Worm (Caenorhabditis elegans): Measurements from ENCODE around the gene Y39B6A.30.
A peak's percentile ranks its signal among the peaks of the same experiment; 100 is the strongest.
"Not testable (repeated sequence)": the region's sequence is repeated elsewhere in the genome, so short reads cannot be mapped to it uniquely, and the experiment has no call there.

Y39B6A.30 gene

ce11 chrV:19014273-19014672, at the start of gene Y39B6A.30:
TSS of gene Y39B6A.30 (plus strand) at chrV:19014573.
- not testable (repeated sequence) for TF ChIP-seq R02D3.7, lsy-12, ceh-82 (tag; optimal IDR thresholded peaks at IDR 0.05)

- peak; percentile 52 for TF ChIP-seq elt-1 (tag; optimal IDR thresholded peaks at IDR 0.05)
- TF ChIP-seq nhr-237 (tag; optimal IDR thresholded peaks at IDR 0.05) = no peak
- peak; percentile 73 for TF ChIP-seq ztf-4 (tag; optimal IDR thresholded peaks at IDR 0.05)
- TF ChIP-seq ceh-28 (tag; optimal IDR thresholded peaks at IDR 0.05) = peak; percentile 95
- peak; percentile 68 for TF ChIP-seq nhr-76 (tag; optimal IDR thresholded peaks at IDR 0.05)
- TF ChIP-seq mml-1 (tag; optimal IDR thresholded peaks at IDR 0.05) = no peak
- TF ChIP-seq jun-1 (tag; optimal IDR thresholded peaks at IDR 0.05) = peak; percentile 95
- peak; percentile 56 for TF ChIP-seq hmg-11 (tag; optimal IDR thresholded peaks at IDR 0.05)
- TF ChIP-seq lin-39 (tag; optimal IDR thresholded peaks at IDR 0.05) = peak; percentile 87
- peak in 1 of 3 experiments; percentile 83 for TF ChIP-seq elt-3 (tag; optimal IDR thresholded peaks at IDR 0.05)
- no peak for TF ChIP-seq ceh-9 (tag; optimal IDR thresholded peaks at IDR 0.05)
- TF ChIP-seq sea-2 (GFP tag; optimal IDR thresholded peaks at IDR 0.05) = no peak
- peak; percentile 66 for TF ChIP-seq pqm-1 (tag; optimal IDR thresholded peaks at IDR 0.05)
- TF ChIP-seq ceh-82 (tag; optimal IDR thresholded peaks at IDR 0.05) = peak; percentile 95
- peak; percentile 79 for TF ChIP-seq egl-27 (tag; optimal IDR thresholded peaks at IDR 0.05)
- TF ChIP-seq eor-1 (tag; optimal IDR thresholded peaks at IDR 0.05) = no peak
- TF ChIP-seq elt-2 (tag; optimal IDR thresholded peaks at IDR 0.05) = peak; percentile 88
- peak; percentile 93 for TF ChIP-seq nhr-43 (tag; optimal IDR thresholded peaks at IDR 0.05; ENCODE audit: poor library complexity, severe bottlenecking)
- peak; percentile 100 for TF ChIP-seq pha-4 (tag; optimal IDR thresholded peaks at IDR 0.05)
- TF ChIP-seq nhr-25 (tag; optimal IDR thresholded peaks at IDR 0.05) = peak; percentile 88
- peak; percentile 66 for TF ChIP-seq fkh-2 (tag; optimal IDR thresholded peaks at IDR 0.05)
- TF ChIP-seq aly-2 (tag; optimal IDR thresholded peaks at IDR 0.05) = peak; percentile 84
- TF ChIP-seq nhr-12 (tag; optimal IDR thresholded peaks at IDR 0.05) = no peak
- TF ChIP-seq lin-15B (tag; optimal IDR thresholded peaks at IDR 0.05) = peak; percentile 98
- TF ChIP-seq tbx-2 (tag; optimal IDR thresholded peaks at IDR 0.05) = peak; percentile 92
- peak; percentile 97 for TF ChIP-seq nhr-23 (tag; optimal IDR thresholded peaks at IDR 0.05)
- TF ChIP-seq R02D3.7 (tag; optimal IDR thresholded peaks at IDR 0.05) = peak; percentile 92
- TF ChIP-seq snpc-4 (tag; optimal IDR thresholded peaks at IDR 0.05) = peak; percentile 86
- TF ChIP-seq ama-1 (optimal IDR thresholded peaks at IDR 0.05) = peak; percentile 53
- peak; percentile 23 for TF ChIP-seq ZK546.5 (tag; optimal IDR thresholded peaks at IDR 0.05)
- peak; percentile 66 for TF ChIP-seq fkh-10 (GFP tag; optimal IDR thresholded peaks at IDR 0.05)
- peak; percentile 86 for TF ChIP-seq egl-5 (tag; optimal IDR thresholded peaks at IDR 0.05)
- peak; percentile 93 for TF ChIP-seq lsy-12 (tag; optimal IDR thresholded peaks at IDR 0.05)
- no peak for TF ChIP-seq ceh-16 (tag; optimal IDR thresholded peaks at IDR 0.05)
- peak; percentile 41 for TF ChIP-seq nhr-67 (tag; optimal IDR thresholded peaks at IDR 0.05)
- TF ChIP-seq fos-1 (tag; optimal IDR thresholded peaks at IDR 0.05) = peak; percentile 25
- TF ChIP-seq daf-12 (tag; optimal IDR thresholded peaks at IDR 0.05) = no peak
- TF ChIP-seq nhr-28 (tag; optimal IDR thresholded peaks at IDR 0.05) = peak; percentile 26
- no peak for TF ChIP-seq mdl-1 (tag; optimal IDR thresholded peaks at IDR 0.05)
- peak; percentile 75 for TF ChIP-seq zag-1 (tag; optimal IDR thresholded peaks at IDR 0.05)
- no peak for TF ChIP-seq ztf-11 (tag; optimal IDR thresholded peaks at IDR 0.05)
- TF ChIP-seq unc-39 (tag; optimal IDR thresholded peaks at IDR 0.05) = peak; percentile 62
- TF ChIP-seq skn-1 (tag; optimal IDR thresholded peaks at IDR 0.05) = peak; percentile 94
- peak; percentile 92 for TF ChIP-seq nfya-1 (tag; optimal IDR thresholded peaks at IDR 0.05; ENCODE audit: insufficient read depth)
- peak; percentile 86 for TF ChIP-seq unc-62 (GFP tag; optimal IDR thresholded peaks at IDR 0.05)
- peak; percentile 65 for TF ChIP-seq nhr-11 (tag; optimal IDR thresholded peaks at IDR 0.05)
- peak; percentile 86 for TF ChIP-seq nhr-77 (tag; optimal IDR thresholded peaks at IDR 0.05)
Observed at ce11 chrV:18967479-18968056, 46.8 kb upstream of the Y39B6A.30 start, which contains the start of gene Y39B6A.43. TSS of gene Y39B6A.43 (minus strand) at chrV:18967829.
